Fruit fly (Drosophila melanogaster): ENCODE measurements around the gene tilB.
A peak's percentile ranks its signal among the peaks of the same experiment; 100 is the strongest.

The tilB gene

DNA sequence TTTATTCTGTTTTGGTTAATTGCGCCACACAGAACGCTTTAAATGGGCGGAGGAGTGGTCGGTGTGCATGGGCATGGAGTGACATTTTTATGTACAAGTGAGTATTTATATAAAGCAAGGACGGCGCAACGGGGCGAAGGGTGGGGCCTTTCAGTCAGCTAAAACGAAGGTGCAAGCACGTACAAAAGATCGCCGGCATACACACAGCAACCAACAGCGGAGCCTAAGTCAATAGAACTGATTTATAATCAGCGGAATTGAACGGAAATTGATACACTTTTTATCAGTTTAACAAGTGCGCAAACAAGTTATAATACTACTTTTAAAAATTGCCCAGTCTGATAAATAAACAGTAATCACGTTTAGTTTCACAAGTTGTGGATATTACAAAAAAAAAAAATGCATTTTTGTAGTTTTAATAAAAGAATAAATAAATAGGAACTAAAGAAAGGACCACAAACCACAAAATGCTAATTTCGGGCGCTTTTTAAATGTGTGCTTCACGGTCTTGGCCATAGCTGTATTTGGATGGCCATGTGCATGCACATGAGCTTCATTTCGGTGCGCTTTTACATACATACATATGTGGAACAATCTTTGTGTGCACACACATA, 29.8 kb downstream of the tilB start (continued):
- TF ChIP-seq CG17361 (GFP tag; IDR thresholded peaks at IDR 0.05) (peak; percentile 55; the same call in 1 of the 3 replicates), CG15601 (tag; optimal IDR thresholded peaks at IDR 0.05) (peak; percentile 41), ci (GFP tag; IDR thresholded peaks at IDR 0.05) (0 out of 3 replicates have a peak, but pooled peaks have one; percentile 6), CG7839 (tag; optimal IDR thresholded peaks at IDR 0.05) (peak; percentile 30), hkb (optimal IDR thresholded peaks at IDR 0.05) (no peak), hkb (GFP tag; IDR thresholded peaks at IDR 0.05) (peak; percentile 28; the same call in 1 of the 2 replicates), Mad (GFP tag; optimal IDR thresholded peaks at IDR 0.05) (no peak), CG9215 (GFP tag; IDR thresholded peaks at IDR 0.05) (no peak), fru (optimal IDR thresholded peaks at IDR 0.05) (no peak), sens (GFP tag) (peak; percentile 20), vnd (GFP tag; IDR thresholded peaks at IDR 0.05; ENCODE audit: partially characterized antibody) (no peak), ato (GFP tag; IDR thresholded peaks at IDR 0.05; ENCODE audit: partially characterized antibody) (no peak), CG18262 (tag; optimal IDR thresholded peaks at IDR 0.05) (peak; percentile 58), NFAT (GFP tag; IDR thresholded peaks at IDR 0.05) (no peak), CG2678 (tag; optimal IDR thresholded peaks at IDR 0.05) (peak; percentile 41), CoRest (tag; optimal IDR thresholded peaks at IDR 0.05) (peak; percentile 18), gem (tag; optimal IDR thresholded peaks at IDR 0.05) (peak; percentile 52), CG8388 (GFP tag; optimal IDR thresholded peaks at IDR 0.05) (peak; percentile 32), CG31441 (GFP tag; IDR thresholded peaks at IDR 0.05) (peak; percentile 28; the same call in 1 of the 2 replicates), CG3407 (GFP tag; optimal IDR thresholded peaks at IDR 0.05) (peak; percentile 27), ewg (GFP tag; optimal IDR thresholded peaks at IDR 0.05) (peak; percentile 22), nmo (GFP tag; optimal IDR thresholded peaks at IDR 0.05) (peak; percentile 38), Adf1 (GFP tag; IDR thresholded peaks at IDR 0.05) (no peak), Six4 (GFP tag; optimal IDR thresholded peaks at IDR 0.05) (no peak), CG2712 (tag; optimal IDR thresholded peaks at IDR 0.05) (peak; percentile 36), Hey (tag; optimal IDR thresholded peaks at IDR 0.05) (no peak), YL-1 (GFP tag; optimal IDR thresholded peaks at IDR 0.05) (no peak), fd96Cb (tag; optimal IDR thresholded peaks at IDR 0.05) (peak; percentile 32), CG12299 (tag; optimal IDR thresholded peaks at IDR 0.05) (no peak), Drgx (GFP tag; IDR thresholded peaks at IDR 0.05) (peak; percentile 66), yki (optimal IDR thresholded peaks at IDR 0.05) (no peak), CG10979 (tag; optimal IDR thresholded peaks at IDR 0.05) (peak; percentile 3), CG11504 (tag; optimal IDR thresholded peaks at IDR 0.05) (peak; percentile 44), Xbp1 (GFP tag; optimal IDR thresholded peaks at IDR 0.05) (peak; percentile 5), Rx (GFP tag; IDR thresholded peaks at IDR 0.05) (no peak), bsh (GFP tag; optimal IDR thresholded peaks at IDR 0.05) (peak in 1 of 2 experiments; percentile 40), grau (tag; optimal IDR thresholded peaks at IDR 0.05) (peak; percentile 7), Asciz (GFP tag; optimal IDR thresholded peaks at IDR 0.05) (peak; percentile 30), tx (GFP tag; optimal IDR thresholded peaks at IDR 0.05) (no peak), Hr51 (GFP tag; optimal IDR thresholded peaks at IDR 0.05) (peak in 1 of 2 experiments; percentile 29), CG33213 (GFP tag; optimal IDR thresholded peaks at IDR 0.05) (no peak), CG12942 (GFP tag; optimal IDR thresholded peaks at IDR 0.05) (no peak), Sox100B (GFP tag; optimal IDR thresholded peaks at IDR 0.05) (peak; percentile 22), Oli (tag; optimal IDR thresholded peaks at IDR 0.05) (peak; percentile 12), Lpt (GFP tag; optimal IDR thresholded peaks at IDR 0.05) (no peak), D19A (tag; optimal IDR thresholded peaks at IDR 0.05) (peak; percentile 2), wor (GFP tag; IDR thresholded peaks at IDR 0.05) (no peak), B-H1 (GFP tag; IDR thresholded peaks at IDR 0.05) (no peak), CG9437 (GFP tag; optimal IDR thresholded peaks at IDR 0.05) (peak; percentile 19), dysf (GFP tag; IDR thresholded peaks at IDR 0.05) (0 out of 3 replicates have a peak, but pooled peaks have one; percentile 15), crol (GFP tag; IDR thresholded peaks at IDR 0.05) (no peak)
